Fruit fly (Drosophila melanogaster): ENCODE results near the gene CG31086.

dm6 chr3R:26226506-26227277, 41.6 kb downstream of the CG31086 start:
- no peak for TF ChIP-seq CG11762 (GFP tag; optimal IDR thresholded peaks at IDR 0.05; ENCODE audit: insufficient read depth)
- no peak for TF ChIP-seq dsx (GFP tag; optimal IDR thresholded peaks at IDR 0.05; ENCODE audit: poor library complexity, severe bottlenecking)
- no peak for TF ChIP-seq pdm3 (GFP tag; optimal IDR thresholded peaks at IDR 0.05)
- no peak for TF ChIP-seq CG15336 (GFP tag; IDR thresholded peaks at IDR 0.05)
- TF ChIP-seq CG11294 (GFP tag; IDR thresholded peaks at IDR 0.05) = no peak
- TF ChIP-seq Ets96B (tag; optimal IDR thresholded peaks at IDR 0.05) = no peak
- TF ChIP-seq Sox14 (GFP tag; optimal IDR thresholded peaks at IDR 0.05) = no peak
- peak; percentile 36 for TF ChIP-seq CG10669 (GFP tag; optimal IDR thresholded peaks at IDR 0.05)
- TF ChIP-seq CG4318 (GFP tag; optimal IDR thresholded peaks at IDR 0.05) = no peak
- TF ChIP-seq Ets21C (GFP tag; optimal IDR thresholded peaks at IDR 0.05) = no peak
- TF ChIP-seq CG8119 (GFP tag; IDR thresholded peaks at IDR 0.05) = 0 out of 3 replicates have a peak, but pooled peaks have one; percentile 28
- TF ChIP-seq Sox15 (GFP tag; optimal IDR thresholded peaks at IDR 0.05) = no peak
- no peak for TF ChIP-seq esn (GFP tag; optimal IDR thresholded peaks at IDR 0.05)
- no peak for TF ChIP-seq Eip93F (GFP tag; optimal IDR thresholded peaks at IDR 0.05)

Data from whole organism, prepupa.